Fruit fly (Drosophila melanogaster) whole organism, embryonic: ENCODE data around the gene Mks1.

Experiments
- Antp ChIP-seq: fragments of 200-800 bp; sonication (Bioruptor generic); optimal IDR thresholded peaks from 3 replicates; lab custom pipeline; 2016; ENCODE audit warnings: missing biosample characterization, missing genetic modification characterization
- Atf-2 ChIP-seq: fragments of 200-800 bp; sonication (Bioruptor generic); optimal IDR thresholded peaks from 2 replicates; lab custom pipeline; 2016; ENCODE audit warnings: missing biosample characterization, missing genetic modification characterization
- Atf6 ChIP-seq: fragments of 200-800 bp; sonication (Bioruptor generic); IDR thresholded peaks from 2 replicates; pipeline ENCODE4 v1.3.6; 2022; ENCODE audit warnings: missing biosample characterization, missing genetic modification characterization
- C15 ChIP-seq: fragments of 200-800 bp; sonication (Bioruptor generic); IDR thresholded peaks from 3 replicates; pipeline ENCODE4 v1.3.6; 2022; ENCODE audit warnings: missing biosample characterization, missing genetic modification characterization
- CG12071 ChIP-seq: fragments of 200-800 bp; sonication (Bioruptor generic); optimal IDR thresholded peaks from 3 replicates; lab custom pipeline; 2018; ENCODE audit warnings: missing biosample characterization, mild to moderate bottlenecking, missing genetic modification characterization
- CG12391 ChIP-seq: fragments of 200-800 bp; sonication (Bioruptor generic); optimal IDR thresholded peaks from 3 replicates; lab custom pipeline; 2018; ENCODE audit warnings: missing biosample characterization, mild to moderate bottlenecking, missing genetic modification characterization, moderate library complexity
- CG13296 ChIP-seq: fragments of 200-800 bp; sonication (Bioruptor generic); optimal IDR thresholded peaks from 3 replicates; lab custom pipeline; 2018; ENCODE audit warnings: missing biosample characterization, mild to moderate bottlenecking, missing genetic modification characterization
- CG13624 ChIP-seq: fragments of 200-800 bp; sonication (Bioruptor generic); optimal IDR thresholded peaks from 2 replicates; lab custom pipeline; 2016; ENCODE audit warnings: missing biosample characterization, missing genetic modification characterization
- CG17612 ChIP-seq: fragments of 200-800 bp; sonication (Bioruptor generic); IDR thresholded peaks from 2 replicates; pipeline ENCODE4 v1.3.6; 2022; ENCODE audit warnings: missing biosample characterization, missing genetic modification characterization
- CG17912 ChIP-seq: fragments of 200-800 bp; sonication (Bioruptor generic); optimal IDR thresholded peaks from 2 replicates; lab custom pipeline; 2018; ENCODE audit warnings: missing biosample characterization, mild to moderate bottlenecking, missing genetic modification characterization
- CG1792 ChIP-seq: fragments of 200-800 bp; sonication (Bioruptor generic); optimal IDR thresholded peaks from 2 replicates; lab custom pipeline; 2016; ENCODE audit warnings: missing biosample characterization, missing genetic modification characterization
- CG1832 ChIP-seq: fragments of 200-800 bp; sonication (Bioruptor generic); optimal IDR thresholded peaks from 2 replicates; lab custom pipeline; 2017; ENCODE audit warnings: missing biosample characterization, mild to moderate bottlenecking, missing genetic modification characterization, inconsistent platforms
- CG4707 ChIP-seq: fragments of 200-800 bp; sonication (Bioruptor generic); optimal IDR thresholded peaks from 2 replicates; lab custom pipeline; 2018; ENCODE audit warnings: missing biosample characterization, mild to moderate bottlenecking, missing genetic modification characterization, moderate library complexity
- CG7963 ChIP-seq: fragments of 200-800 bp; sonication (Bioruptor generic); IDR thresholded peaks from 3 replicates; pipeline ENCODE4 v1.3.6; 2022; ENCODE audit warnings: missing biosample characterization, missing genetic modification characterization; ENCODE audit not compliant: partially characterized antibody
- CG7987 ChIP-seq: fragments of 200-800 bp; sonication (Bioruptor generic); optimal IDR thresholded peaks from 2 replicates; lab custom pipeline; 2018; ENCODE audit warnings: missing biosample characterization, mild to moderate bottlenecking, missing genetic modification characterization, moderate library complexity
- CG9876 ChIP-seq: fragments of 200-800 bp; sonication (Bioruptor generic); optimal IDR thresholded peaks from 2 replicates; lab custom pipeline; 2016; ENCODE audit warnings: missing biosample characterization, missing genetic modification characterization
- CrebB ChIP-seq: fragments of 200-800 bp; sonication (Bioruptor generic); optimal IDR thresholded peaks from 3 replicates; lab custom pipeline; 2018; ENCODE audit warnings: missing biosample characterization, mild to moderate bottlenecking, missing genetic modification characterization
- Dip2 ChIP-seq: fragments of 200-800 bp; sonication (Bioruptor generic); IDR thresholded peaks from 2 replicates; pipeline ENCODE4 v1.3.6; 2022; ENCODE audit warnings: missing biosample characterization, missing genetic modification characterization
- Dp ChIP-seq: fragments of 200-800 bp; sonication (Bioruptor generic); optimal IDR thresholded peaks from 2 replicates; lab custom pipeline; 2018; ENCODE audit warnings: missing biosample characterization, mild to moderate bottlenecking, missing genetic modification characterization, moderate library complexity
- Dref ChIP-seq: fragments of 200-800 bp; sonication (Bioruptor generic); IDR thresholded peaks from 2 replicates; pipeline ENCODE4 v1.3.6; 2022; ENCODE audit warnings: missing biosample characterization, missing genetic modification characterization
- Hmx ChIP-seq: fragments of 200-800 bp; sonication (Bioruptor generic); optimal IDR thresholded peaks from 2 replicates; lab custom pipeline; 2016; ENCODE audit warnings: missing biosample characterization, missing genetic modification characterization
- Med ChIP-seq: fragments of 200-800 bp; sonication (Bioruptor generic); peaks from one replicate; lab custom pipeline; 2016; ENCODE audit warnings: missing biosample characterization, missing genetic modification characterization, mild to moderate bottlenecking, inconsistent platforms, moderate library complexity
- Meics ChIP-seq: fragments of 200-800 bp; sonication (Bioruptor generic); optimal IDR thresholded peaks from 2 replicates; lab custom pipeline; 2017; ENCODE audit warnings: missing biosample characterization, mild to moderate bottlenecking, missing genetic modification characterization
- Neu2 ChIP-seq: fragments of 200-800 bp; sonication (Bioruptor generic); optimal IDR thresholded peaks from 3 replicates; lab custom pipeline; 2016; ENCODE audit warnings: missing biosample characterization, missing genetic modification characterization, borderline replicate concordance
- Ptx1 ChIP-seq: fragments of 200-800 bp; sonication (Bioruptor generic); IDR thresholded peaks from 2 replicates; pipeline ENCODE4 v1.3.6; 2022; ENCODE audit warnings: missing biosample characterization, missing genetic modification characterization
- Rfx ChIP-seq: fragments of 200-800 bp; sonication (Bioruptor generic); IDR thresholded peaks from 2 replicates; pipeline ENCODE4 v1.3.6; 2022; ENCODE audit warnings: missing biosample characterization, missing genetic modification characterization
- Trl ChIP-seq, 3 experiments: fragments of >200 bp in 2 of 3; fragments of 200-800 bp in 1 of 3; sonication (Bioruptor generic) in 1 of 3; optimal IDR thresholded peaks; 2 replicates in 1 of 3; 3 replicates in 2 of 3; lab custom pipeline; 2016 to 2017; ENCODE audit warnings: missing biosample characterization in 1 of 3, missing genetic modification characterization in 1 of 3
- ash1 ChIP-seq: fragments of 200-800 bp; sonication (Bioruptor generic); optimal IDR thresholded peaks from 2 replicates; lab custom pipeline; 2018; ENCODE audit warnings: missing biosample characterization, mild to moderate bottlenecking, missing genetic modification characterization
- az2 ChIP-seq: fragments of 200-800 bp; sonication (Bioruptor generic); optimal IDR thresholded peaks from 3 replicates; lab custom pipeline; 2016; ENCODE audit warnings: missing biosample characterization, missing genetic modification characterization
- bbx ChIP-seq: fragments of 200-800 bp; sonication (Bioruptor generic); IDR thresholded peaks from 2 replicates; pipeline ENCODE4 v1.3.6; 2022; ENCODE audit warnings: missing biosample characterization, missing genetic modification characterization; ENCODE audit not compliant: partially characterized antibody
- bigmax ChIP-seq: fragments of 200-800 bp; sonication (Bioruptor generic); optimal IDR thresholded peaks from 2 replicates; lab custom pipeline; 2018; ENCODE audit warnings: missing biosample characterization, mild to moderate bottlenecking, missing genetic modification characterization
- caup ChIP-seq: fragments of 200-800 bp; sonication (Bioruptor generic); optimal IDR thresholded peaks from 3 replicates; lab custom pipeline; 2017; ENCODE audit warnings: missing biosample characterization, mild to moderate bottlenecking, missing genetic modification characterization, moderate library complexity; ENCODE audit not compliant: severe bottlenecking
- crc ChIP-seq: fragments of 200-800 bp; sonication (Bioruptor generic); optimal IDR thresholded peaks from 2 replicates; lab custom pipeline; 2016; ENCODE audit warnings: missing biosample characterization, missing genetic modification characterization
- dm ChIP-seq: fragments of 200-800 bp; sonication (Bioruptor generic); optimal IDR thresholded peaks from 3 replicates; lab custom pipeline; 2016; ENCODE audit warnings: missing biosample characterization, missing genetic modification characterization
- dmrt99B ChIP-seq: fragments of 200-800 bp; sonication (Bioruptor generic); optimal IDR thresholded peaks from 2 replicates; lab custom pipeline; 2018; ENCODE audit warnings: missing biosample characterization, mild to moderate bottlenecking, missing genetic modification characterization, moderate library complexity
- dpn ChIP-seq, 2 experiments: fragments of 200-800 bp; sonication (Bioruptor generic); optimal IDR thresholded peaks; 3 replicates each; lab custom pipeline; 2016; ENCODE audit warnings: missing biosample characterization in 2 of 2, missing genetic modification characterization in 2 of 2
- fd96Cb ChIP-seq: fragments of 200-800 bp; sonication (Bioruptor generic); optimal IDR thresholded peaks from 2 replicates; lab custom pipeline; 2018; ENCODE audit warnings: missing biosample characterization, mild to moderate bottlenecking, missing genetic modification characterization, moderate library complexity
- fu2 ChIP-seq: fragments of 200-800 bp; sonication (Bioruptor generic); optimal IDR thresholded peaks from 2 replicates; lab custom pipeline; 2016; ENCODE audit warnings: missing biosample characterization, missing genetic modification characterization
- gcm ChIP-seq: fragments of 200-800 bp; sonication (Bioruptor generic); optimal IDR thresholded peaks from 2 replicates; lab custom pipeline; 2019; ENCODE audit warnings: missing biosample characterization, mild to moderate bottlenecking, missing genetic modification characterization, moderate library complexity
- gro ChIP-seq: fragments of 200-800 bp; sonication (Bioruptor generic); optimal IDR thresholded peaks from 2 replicates; lab custom pipeline; 2016; ENCODE audit warnings: missing biosample characterization, missing genetic modification characterization
- hb ChIP-seq: fragments of 200-800 bp; sonication (Bioruptor generic); IDR thresholded peaks from 3 replicates; pipeline ENCODE4 v1.3.6; 2022; ENCODE audit warnings: missing biosample characterization, missing genetic modification characterization; ENCODE audit not compliant: partially characterized antibody
- insv ChIP-seq, 2 experiments: fragments of 200-800 bp; sonication (Bioruptor generic); optimal IDR thresholded peaks; 3 replicates each; lab custom pipeline; 2016 to 2018; ENCODE audit warnings: missing biosample characterization in 2 of 2, missing genetic modification characterization in 2 of 2
- lmd ChIP-seq: fragments of 200-800 bp; sonication (Bioruptor generic); IDR thresholded peaks from 2 replicates; pipeline ENCODE4 v1.3.6; 2022; ENCODE audit warnings: missing biosample characterization, missing genetic modification characterization
- nerfin-1 ChIP-seq: fragments of 200-800 bp; sonication (Bioruptor generic); optimal IDR thresholded peaks from 3 replicates; lab custom pipeline; 2019; ENCODE audit warnings: missing biosample characterization, mild to moderate bottlenecking, missing genetic modification characterization, moderate library complexity
- pfk ChIP-seq: fragments of 200-800 bp; sonication (Bioruptor generic); optimal IDR thresholded peaks from 2 replicates; lab custom pipeline; 2018; ENCODE audit warnings: missing biosample characterization, mild to moderate bottlenecking, missing genetic modification characterization, moderate library complexity
- pum ChIP-seq: fragments of 200-800 bp; sonication (Bioruptor generic); optimal IDR thresholded peaks from 2 replicates; lab custom pipeline; 2016; ENCODE audit warnings: missing biosample characterization, missing genetic modification characterization
- seq ChIP-seq: fragments of 200-800 bp; sonication (Bioruptor generic); IDR thresholded peaks from 2 replicates; pipeline ENCODE4 v1.3.6; 2022; ENCODE audit warnings: missing biosample characterization, missing genetic modification characterization
- sima ChIP-seq: fragments of 200-800 bp; sonication (Bioruptor generic); optimal IDR thresholded peaks from 2 replicates; lab custom pipeline; 2016; ENCODE audit warnings: missing biosample characterization, missing genetic modification characterization
- sqz ChIP-seq: fragments of 200-800 bp; sonication (Bioruptor generic); optimal IDR thresholded peaks from 3 replicates; lab custom pipeline; 2018; ENCODE audit warnings: missing biosample characterization, mild to moderate bottlenecking, missing genetic modification characterization
- unc-4 ChIP-seq: fragments of 200-800 bp; sonication (Bioruptor generic); IDR thresholded peaks from 2 replicates; pipeline ENCODE4 v1.3.6; 2022; ENCODE audit warnings: missing biosample characterization, missing genetic modification characterization; ENCODE audit not compliant: partially characterized antibody
- yki ChIP-seq: fragments of >200 bp; optimal IDR thresholded peaks from 3 replicates; lab custom pipeline; 2018

Mks1 gene

dm6 chrX:12469778-12470177, 26.6 kb downstream of the Mks1 start (continued):
- TF ChIP-seq Hmx (no peak), dpn (GFP tag; optimal IDR thresholded peaks at IDR 0.05; lab: Kevin White, UChicago) (peak; percentile 64 to 65), insv (GFP tag; optimal IDR thresholded peaks at IDR 0.05; lab: Kevin White, UChicago) (no peak), CG13624 (no peak), fu2 (GFP tag; lab: Kevin White, UChicago) (peak; percentile 65), Dp (no peak), az2 (peak; percentile 42), CG7987 (no peak), Ptx1 (peak; percentile 53), caup (GFP tag; lab: Kevin White, UChicago) (peak; percentile 19), CrebB (peak; percentile 13), pfk (GFP tag; lab: Kevin White, UChicago) (no peak), CG12391 (tag; lab: Kevin White, UChicago) (peak; percentile 68), Med (GFP tag; lab: Kevin White, UChicago) (peak; percentile 80), CG17912 (GFP tag; lab: Kevin White, UChicago) (no peak), CG17612 (GFP tag; lab: Robert Waterston, UW) (no peak), Trl (optimal IDR thresholded peaks at IDR 0.05; lab: Kevin White, UChicago) (no peak), Trl (GFP tag; optimal IDR thresholded peaks at IDR 0.05; lab: Kevin White, UChicago) (peak; percentile 2), lmd (GFP tag; lab: Robert Waterston, UW) (peak; percentile 68), CG13296 (no peak), unc-4 (GFP tag; lab: Robert Waterston, UW) (no peak), Neu2 (no peak), dm (GFP tag; lab: Kevin White, UChicago) (peak; percentile 40), fd96Cb (peak; percentile 33), pum (GFP tag; lab: Kevin White, UChicago) (peak; percentile 41), yki (lab: Kevin White, UChicago) (no peak), Atf6 (peak; percentile 78), C15 (GFP tag; lab: Robert Waterston, UW) (0 out of 3 replicates have a peak, but pooled peaks have one; percentile 8), Rfx (peak; percentile 74), CG1832 (GFP tag; lab: Kevin White, UChicago) (no peak), sqz (GFP tag; lab: Kevin White, UChicago) (no peak), CG7963 (GFP tag; lab: Robert Waterston, UW) (no peak), nerfin-1 (tag; lab: Kevin White, UChicago) (no peak), seq (GFP tag; lab: Robert Waterston, UW) (peak; percentile 56), CG12071 (GFP tag; lab: Kevin White, UChicago) (no peak), hb (GFP tag; lab: Robert Waterston, UW) (no peak), Dip2 (GFP tag; lab: Robert Waterston, UW) (no peak), crc (GFP tag; lab: Kevin White, UChicago) (no peak), Antp (GFP tag; lab: Kevin White, UChicago) (peak; percentile 14), CG4707 (GFP tag; lab: Kevin White, UChicago) (no peak), gro (GFP tag; lab: Kevin White, UChicago) (peak; percentile 16), ash1 (GFP tag; lab: Kevin White, UChicago) (no peak), Meics (GFP tag; lab: Kevin White, UChicago) (peak; percentile 80), bbx (GFP tag; lab: Robert Waterston, UW) (no peak), CG9876 (GFP tag; lab: Kevin White, UChicago) (no peak), gcm (no peak), Atf-2 (GFP tag; lab: Kevin White, UChicago) (peak; percentile 42), CG1792 (GFP tag; lab: Kevin White, UChicago) (no peak), bigmax (GFP tag; lab: Kevin White, UChicago) (no peak), dmrt99B (tag; lab: Kevin White, UChicago) (peak; percentile 57), sima (no peak), Dref (GFP tag; lab: Robert Waterston, UW) (0 out of 2 replicates have a peak, but pooled peaks have one; percentile 11)
